Worm (Caenorhabditis elegans): Measurements from ENCODE around the gene C07A9.12.
"Not testable (repeated sequence)": the region's sequence is repeated elsewhere in the genome, so short reads cannot be mapped to it uniquely, and the experiment has no call there.

The C07A9.12 gene

DNA sequence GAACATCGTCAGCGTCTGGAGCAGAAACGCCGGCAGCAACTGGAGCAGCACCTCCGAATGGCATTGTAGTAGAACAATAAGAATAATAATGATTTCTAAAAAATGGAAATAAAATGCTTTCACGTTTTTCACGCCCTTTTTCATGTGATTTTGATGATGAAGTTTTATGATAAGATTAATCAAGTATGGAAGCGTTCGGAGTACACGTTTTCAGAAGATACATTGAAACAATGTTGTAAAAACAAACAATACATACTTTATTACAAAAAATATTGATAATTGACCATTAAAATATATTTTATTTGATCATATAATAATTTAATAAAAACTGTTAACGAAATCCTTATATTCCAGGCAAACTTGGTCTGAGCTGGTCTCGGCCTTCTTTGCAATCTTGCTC, 46.1 kb downstream of the C07A9.12 start, which contains the start of gene C07A9.13:
C07A9.13 (minus strand) TSS at position 101 of the 400 bp plus-strand sequence.
- not testable (repeated sequence) for TF ChIP-seq hmbx-1 (tag; optimal IDR thresholded peaks at IDR 0.05); tbx-11 (GFP tag; IDR thresholded peaks at IDR 0.05); ets-7 (tag; optimal IDR thresholded peaks at IDR 0.05)

DNA sequence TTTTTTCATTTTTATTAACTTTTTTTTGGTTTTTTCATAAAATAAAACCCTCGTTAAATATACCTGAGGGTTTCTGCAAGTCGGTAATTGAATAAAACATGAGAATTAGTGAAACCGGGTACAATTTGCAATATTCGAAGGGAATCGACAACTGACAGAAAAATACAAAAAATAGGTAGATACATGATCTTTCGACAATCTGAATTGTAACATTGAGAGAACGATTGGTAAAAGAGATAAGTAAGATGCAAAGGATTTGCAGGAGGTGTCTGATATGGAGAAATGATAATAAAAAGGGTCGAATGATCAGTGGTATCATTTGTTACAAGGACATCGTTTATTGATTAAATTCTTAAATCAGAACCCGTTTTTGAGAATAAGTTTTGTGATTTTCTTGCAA, 48.5 kb downstream of the C07A9.12 start, which contains the start of gene ugt-60:
ugt-60 (minus strand) TSS at position 233 of the 400 bp plus-strand sequence.
- no peak for TF ChIP-seq ceh-36 (tag; optimal IDR thresholded peaks at IDR 0.05)
- no peak for TF ChIP-seq pes-1 (GFP tag; IDR thresholded peaks at IDR 0.05)
- TF ChIP-seq tbx-11 (GFP tag; IDR thresholded peaks at IDR 0.05): no peak
- no peak for TF ChIP-seq F13C5.2 (tag; optimal IDR thresholded peaks at IDR 0.05)
- no peak for TF ChIP-seq ama-1 (optimal IDR thresholded peaks at IDR 0.05)
